Worm (Caenorhabditis elegans) whole organism, L4 larva: ENCODE data around the gene C50E3.13.

Experiments used
- Y5F2A.4 ChIP-seq: fragments of 200-800 bp; sonication (Bioruptor generic); optimal IDR thresholded peaks from 2 replicates; lab custom pipeline; 2018; ENCODE audit warnings: mild to moderate bottlenecking, missing genetic modification characterization, missing compliant biosample characterization
- Y75B8A.6 ChIP-seq: fragments of 200-800 bp; sonication (Bioruptor generic); IDR thresholded peaks from 2 replicates; pipeline ENCODE4 v1.3.6; 2022; ENCODE audit warnings: missing genetic modification reagents, missing genetic modification characterization, missing compliant biosample characterization
- aha-1 ChIP-seq: fragments of 150-350 bp; peaks from one replicate; lab custom pipeline; 2014; ENCODE audit warnings: missing biosample characterization, missing genetic modification characterization
- egl-27 ChIP-seq: sonication (generic microtip); optimal IDR thresholded peaks from 3 replicates; lab custom pipeline; 2017; ENCODE audit warnings: missing biosample characterization, missing genetic modification reagents, missing genetic modification characterization
- fkh-10 ChIP-seq: fragments of 150-350 bp; optimal IDR thresholded peaks from 2 replicates; lab custom pipeline; 2014; ENCODE audit warnings: missing biosample characterization, missing genetic modification reagents, missing genetic modification characterization
- jun-1 ChIP-seq: fragments of 150-350 bp; optimal IDR thresholded peaks from 2 replicates; lab custom pipeline; 2014; ENCODE audit warnings: missing biosample characterization, missing genetic modification reagents, missing genetic modification characterization
- lin-38 ChIP-seq: fragments of 200-800 bp; sonication (Bioruptor generic); IDR thresholded peaks from 2 replicates; pipeline ENCODE4 v1.3.6; 2022; ENCODE audit warnings: missing genetic modification reagents, missing genetic modification characterization, missing compliant biosample characterization
- lin-39 ChIP-seq: fragments of 150-350 bp; optimal IDR thresholded peaks from 2 replicates; lab custom pipeline; 2014; ENCODE audit warnings: missing biosample characterization, missing genetic modification reagents, missing genetic modification characterization
- mdl-1 ChIP-seq, 2 experiments: fragments of 150-350 bp in 1 of 2; sonication (generic microtip) in 1 of 2; optimal IDR thresholded peaks; 2 replicates each; lab custom pipeline; 2014 to 2017; ENCODE audit warnings: missing biosample characterization in 2 of 2, missing genetic modification characterization in 2 of 2
- nhr-6 ChIP-seq: fragments of 150-350 bp; optimal IDR thresholded peaks from 2 replicates; lab custom pipeline; 2014; ENCODE audit warnings: missing biosample characterization, missing genetic modification characterization
- nhr-77 ChIP-seq: fragments of 150-350 bp; optimal IDR thresholded peaks from 2 replicates; lab custom pipeline; 2014; ENCODE audit warnings: missing biosample characterization, missing genetic modification characterization
- pqm-1 ChIP-seq: sonication (generic microtip); optimal IDR thresholded peaks from 2 replicates; lab custom pipeline; 2017; ENCODE audit warnings: missing biosample characterization, missing genetic modification characterization
- unc-39 ChIP-seq: sonication (generic microtip); optimal IDR thresholded peaks from 2 replicates; lab custom pipeline; 2017; ENCODE audit warnings: missing biosample characterization, missing genetic modification characterization
- zag-1 ChIP-seq: fragments of 150-350 bp; optimal IDR thresholded peaks from 2 replicates; lab custom pipeline; 2014; ENCODE audit warnings: missing biosample characterization, missing genetic modification characterization

DNA sequence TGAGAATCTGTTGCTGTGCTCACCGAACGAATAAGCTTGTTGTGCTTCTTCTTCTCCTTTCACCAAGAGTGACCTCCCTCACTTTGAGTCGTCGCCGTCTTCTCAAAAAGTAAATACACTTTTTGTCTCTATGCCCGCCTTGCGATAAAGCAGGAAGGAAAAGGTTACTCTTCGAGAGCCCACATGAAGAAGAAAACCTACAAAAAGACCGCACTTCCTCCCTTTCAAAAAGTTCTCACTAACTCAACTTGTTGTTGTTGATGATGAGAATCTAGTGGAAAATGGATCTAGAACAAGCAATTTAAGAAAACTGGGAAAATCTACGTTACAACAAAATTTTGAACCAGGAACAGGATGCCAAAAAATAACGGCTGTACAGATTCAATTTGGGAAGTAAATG is 33.6 kb downstream of the C50E3.13 start, which contains the start of gene C50E3.6:
- TF ChIP-seq egl-27 (tag; lab: Kevin White, UChicago) (no peak), zag-1 (no peak), fkh-10 (peak; percentile 15), lin-38 (GFP tag; lab: Robert Waterston, UW) (no peak), jun-1 (tag; lab: Kevin White, UChicago) (no peak), unc-39 (tag; lab: Kevin White, UChicago) (no peak), aha-1 (tag; lab: Kevin White, UChicago) (no peak), pqm-1 (tag; lab: Kevin White, UChicago) (no peak), Y5F2A.4 (GFP tag; lab: Kevin White, UChicago) (no peak), nhr-77 (tag; lab: Kevin White, UChicago) (no peak), mdl-1 (tag; optimal IDR thresholded peaks at IDR 0.05; lab: Kevin White, UChicago) (no peak), lin-39 (tag; lab: Kevin White, UChicago) (no peak), nhr-6 (tag; lab: Kevin White, UChicago) (no peak), Y75B8A.6 (GFP tag; lab: Robert Waterston, UW) (no peak)
